Worm (Caenorhabditis elegans): Measurements from ENCODE around the gene best-23.

Gene best-23

ce11 chrII:7887295-7887694 is 20.1 kb downstream of the best-23 start (continued):
- peak in 1 of 3 experiments; percentile 17 for TF ChIP-seq dpl-1 (GFP tag; optimal IDR thresholded peaks at IDR 0.05)
- TF ChIP-seq aly-2 (tag; optimal IDR thresholded peaks at IDR 0.05), result no peak
- TF ChIP-seq vab-15 (tag; optimal IDR thresholded peaks at IDR 0.05), result no peak
- no peak for TF ChIP-seq alr-1 (tag; optimal IDR thresholded peaks at IDR 0.05; ENCODE audit: borderline replicate concordance)
- no peak for TF ChIP-seq isw-1 (GFP tag; IDR thresholded peaks at IDR 0.05)
- no peak for TF ChIP-seq tlp-1 (tag; optimal IDR thresholded peaks at IDR 0.05)
- no peak for TF ChIP-seq hpl-2 (GFP tag; optimal IDR thresholded peaks at IDR 0.05)
- TF ChIP-seq rnt-1 (tag; optimal IDR thresholded peaks at IDR 0.05), result peak; percentile 33
- no peak for TF ChIP-seq hlh-17 (GFP tag; optimal IDR thresholded peaks at IDR 0.05; ENCODE audit: borderline replicate concordance)
- peak in 1 of 2 experiments; percentile 38 for TF ChIP-seq lin-35 (GFP tag; optimal IDR thresholded peaks at IDR 0.05)
- no peak for TF ChIP-seq efl-3 (GFP tag; optimal IDR thresholded peaks at IDR 0.05)
- no peak for TF ChIP-seq nhr-90 (tag; optimal IDR thresholded peaks at IDR 0.05; ENCODE audit: poor library complexity)
- no peak for TF ChIP-seq ceh-63 (GFP tag; optimal IDR thresholded peaks at IDR 0.05)
- no peak for TF ChIP-seq unc-98 (GFP tag; IDR thresholded peaks at IDR 0.05)
- TF ChIP-seq elt-3 (tag; optimal IDR thresholded peaks at IDR 0.05), result no peak
- peak; percentile 22 for TF ChIP-seq blmp-1 (tag; optimal IDR thresholded peaks at IDR 0.05)
- TF ChIP-seq mep-1 (tag; optimal IDR thresholded peaks at IDR 0.05), result peak; percentile 82
- no peak for TF ChIP-seq mdl-1 (tag; optimal IDR thresholded peaks at IDR 0.05)
- no peak for TF ChIP-seq tbx-2 (tag; optimal IDR thresholded peaks at IDR 0.05)
- no peak for TF ChIP-seq unc-62 (GFP tag; optimal IDR thresholded peaks at IDR 0.05)
- peak; percentile 9 for TF ChIP-seq C16A3.4 (tag; optimal IDR thresholded peaks at IDR 0.05)
- TF ChIP-seq Y116A8C.19 (tag; optimal IDR thresholded peaks at IDR 0.05; ENCODE audit: borderline replicate concordance), result no peak
- no peak for TF ChIP-seq lin-15B (tag; optimal IDR thresholded peaks at IDR 0.05)
- peak; percentile 28 for TF ChIP-seq snpc-4 (tag; optimal IDR thresholded peaks at IDR 0.05)
- no peak for TF ChIP-seq nhr-12 (tag; optimal IDR thresholded peaks at IDR 0.05)
- TF ChIP-seq hlh-4 (tag; optimal IDR thresholded peaks at IDR 0.05), result no peak
- peak; percentile 31 for TF ChIP-seq xbp-1 (tag; optimal IDR thresholded peaks at IDR 0.05)
- TF ChIP-seq skn-1 (tag; optimal IDR thresholded peaks at IDR 0.05), result peak; percentile 70
- peak; percentile 70 for TF ChIP-seq nhr-47 (tag; optimal IDR thresholded peaks at IDR 0.05)
- no peak for TF ChIP-seq grh-1 (GFP tag; IDR thresholded peaks at IDR 0.05)
- no peak for TF ChIP-seq nhr-84 (tag; optimal IDR thresholded peaks at IDR 0.05)
- TF ChIP-seq fos-1 (tag; optimal IDR thresholded peaks at IDR 0.05), result peak; percentile 67
- TF ChIP-seq aha-1 (tag; optimal IDR thresholded peaks at IDR 0.05), result no peak
- TF ChIP-seq lin-14 (GFP tag; optimal IDR thresholded peaks at IDR 0.05), result peak; percentile 86
- TF ChIP-seq fkh-4 (tag; optimal IDR thresholded peaks at IDR 0.05; ENCODE audit: borderline replicate concordance), result no peak
- peak; percentile 50 for TF ChIP-seq pax-3 (tag; optimal IDR thresholded peaks at IDR 0.05)
- TF ChIP-seq lin-39 (tag; optimal IDR thresholded peaks at IDR 0.05), result no peak
- TF ChIP-seq mef-2 (tag; optimal IDR thresholded peaks at IDR 0.05), result no peak
- no peak for TF ChIP-seq pag-3 (tag; optimal IDR thresholded peaks at IDR 0.05; ENCODE audit: borderline replicate concordance, insufficient read depth)
- peak; percentile 54 for TF ChIP-seq nhr-20 (tag; optimal IDR thresholded peaks at IDR 0.05)
- TF ChIP-seq egl-27 (tag; optimal IDR thresholded peaks at IDR 0.05), result peak; percentile 7 to 11
- TF ChIP-seq mab-9 (GFP tag; IDR thresholded peaks at IDR 0.05), result no peak
- TF ChIP-seq F16B12.6 (tag; optimal IDR thresholded peaks at IDR 0.05), result no peak
- TF ChIP-seq sptf-1 (tag; optimal IDR thresholded peaks at IDR 0.05), result no peak
- no peak for TF ChIP-seq ztf-11 (tag; optimal IDR thresholded peaks at IDR 0.05)
- no peak for TF ChIP-seq nhr-76 (tag; optimal IDR thresholded peaks at IDR 0.05)
- TF ChIP-seq C34B4.2 (tag; optimal IDR thresholded peaks at IDR 0.05), result no peak
- TF ChIP-seq nhr-11 (tag; optimal IDR thresholded peaks at IDR 0.05), result peak; percentile 42
- TF ChIP-seq ceh-88 (GFP tag; IDR thresholded peaks at IDR 0.05), result no peak
- no peak for TF ChIP-seq ets-5 (GFP tag; IDR thresholded peaks at IDR 0.05)
- TF ChIP-seq C04F5.9 (tag; optimal IDR thresholded peaks at IDR 0.05), result no peak
- no peak for TF ChIP-seq lir-3 (tag; optimal IDR thresholded peaks at IDR 0.05; ENCODE audit: poor library complexity)
- peak; percentile 57 for TF ChIP-seq zip-4 (GFP tag; optimal IDR thresholded peaks at IDR 0.05)
